Worm (Caenorhabditis elegans) whole organism, L2 larva: ENCODE results near the gene B0035.3.

Experiments used
- C34F6.9 ChIP-seq: fragments of 150-350 bp; optimal IDR thresholded peaks from 2 replicates; lab custom pipeline; 2014; ENCODE audit warnings: missing biosample characterization, missing genetic modification characterization
- F13H6.1 ChIP-seq: sonication (generic microtip); optimal IDR thresholded peaks from 2 replicates; lab custom pipeline; 2016; ENCODE audit warnings: missing genetic modification characterization, missing compliant biosample characterization
- Y55F3AM.14 ChIP-seq: fragments of 200-800 bp; sonication (Bioruptor generic); optimal IDR thresholded peaks from 2 replicates; lab custom pipeline; 2018; ENCODE audit warnings: mild to moderate bottlenecking, missing genetic modification characterization, missing compliant biosample characterization
- alr-1 ChIP-seq: fragments of 150-350 bp; optimal IDR thresholded peaks from 2 replicates; lab custom pipeline; 2014; ENCODE audit warnings: missing biosample characterization, missing genetic modification characterization
- aly-2 ChIP-seq: fragments of 150-350 bp; optimal IDR thresholded peaks from 2 replicates; lab custom pipeline; 2014; ENCODE audit warnings: missing biosample characterization, missing genetic modification characterization
- blmp-1 ChIP-seq: sonication (generic microtip); optimal IDR thresholded peaks from 2 replicates; lab custom pipeline; 2017; ENCODE audit warnings: missing genetic modification characterization, mild to moderate bottlenecking, missing compliant biosample characterization, antibody characterized with exemption, moderate library complexity; ENCODE audit not compliant: insufficient read depth
- ceh-16 ChIP-seq: fragments of 150-350 bp; optimal IDR thresholded peaks from 2 replicates; lab custom pipeline; 2014; ENCODE audit warnings: missing biosample characterization, missing genetic modification characterization
- ceh-82 ChIP-seq: fragments of 150-350 bp; optimal IDR thresholded peaks from 2 replicates; lab custom pipeline; 2014; ENCODE audit warnings: missing biosample characterization, missing genetic modification characterization
- crh-2 ChIP-seq: sonication (generic microtip); optimal IDR thresholded peaks from 2 replicates; lab custom pipeline; 2017; ENCODE audit warnings: missing biosample characterization, missing genetic modification characterization
- egl-27 ChIP-seq: sonication (generic microtip); optimal IDR thresholded peaks from 3 replicates; lab custom pipeline; 2017; ENCODE audit warnings: missing biosample characterization, missing genetic modification reagents, missing genetic modification characterization
- elt-1 ChIP-seq: fragments of 150-350 bp; optimal IDR thresholded peaks from 2 replicates; lab custom pipeline; 2014; ENCODE audit warnings: missing biosample characterization, missing genetic modification characterization
- elt-3 ChIP-seq: sonication (generic microtip); optimal IDR thresholded peaks from 2 replicates; lab custom pipeline; 2017; ENCODE audit warnings: missing biosample characterization, missing genetic modification characterization
- fos-1 ChIP-seq: fragments of 150-350 bp; optimal IDR thresholded peaks from 2 replicates; lab custom pipeline; 2014; ENCODE audit warnings: missing biosample characterization, missing genetic modification characterization
- gmeb-1 ChIP-seq: fragments of 150-350 bp; optimal IDR thresholded peaks from 2 replicates; lab custom pipeline; 2014; ENCODE audit warnings: missing biosample characterization, missing genetic modification characterization
- lin-13 ChIP-seq: fragments of 150-350 bp; optimal IDR thresholded peaks from 2 replicates; lab custom pipeline; 2014; ENCODE audit warnings: missing biosample characterization, missing genetic modification reagents, missing genetic modification characterization
- lsy-2 ChIP-seq, 2 experiments: fragments of 150-350 bp in 1 of 2; sonication (generic microtip) in 1 of 2; optimal IDR thresholded peaks; 2 replicates each; lab custom pipeline; 2014 to 2017; ENCODE audit warnings: missing biosample characterization in 2 of 2, missing genetic modification characterization in 2 of 2
- mab-5 ChIP-seq: fragments of 150-350 bp; optimal IDR thresholded peaks from 2 replicates; lab custom pipeline; 2014; ENCODE audit warnings: missing biosample characterization, missing genetic modification characterization
- mbf-1 ChIP-seq: sonication (generic microtip); optimal IDR thresholded peaks from 2 replicates; lab custom pipeline; 2017; ENCODE audit warnings: missing biosample characterization, missing genetic modification characterization
- mdl-1 ChIP-seq, 2 experiments: fragments of 150-350 bp in 1 of 2; sonication (generic microtip) in 1 of 2; optimal IDR thresholded peaks; 2 replicates each; lab custom pipeline; 2017; ENCODE audit warnings: missing biosample characterization in 2 of 2, missing genetic modification characterization in 2 of 2
- nhr-10 ChIP-seq: sonication (generic microtip); optimal IDR thresholded peaks from 2 replicates; lab custom pipeline; 2017; ENCODE audit warnings: missing biosample characterization, missing genetic modification characterization
- nhr-129 ChIP-seq: fragments of 150-350 bp; optimal IDR thresholded peaks from 2 replicates; lab custom pipeline; 2014; ENCODE audit warnings: missing biosample characterization, missing genetic modification characterization
- nhr-21 ChIP-seq: fragments of 150-350 bp; optimal IDR thresholded peaks from 2 replicates; lab custom pipeline; 2014; ENCODE audit warnings: missing biosample characterization, missing genetic modification characterization
- nhr-237 ChIP-seq: fragments of 150-350 bp; optimal IDR thresholded peaks from 2 replicates; lab custom pipeline; 2014; ENCODE audit warnings: missing biosample characterization, missing genetic modification characterization
- nhr-25 ChIP-seq: fragments of 150-350 bp; sonication (generic microtip); optimal IDR thresholded peaks from 3 replicates; lab custom pipeline; 2014; ENCODE audit warnings: missing biosample characterization, missing genetic modification characterization
- nhr-6 ChIP-seq: fragments of 150-350 bp; optimal IDR thresholded peaks from 2 replicates; lab custom pipeline; 2014; ENCODE audit warnings: missing biosample characterization, missing genetic modification characterization
- nhr-77 ChIP-seq: fragments of 150-350 bp; optimal IDR thresholded peaks from 2 replicates; lab custom pipeline; 2014; ENCODE audit warnings: missing biosample characterization, missing genetic modification characterization
- sem-4 ChIP-seq: fragments of 150-350 bp; optimal IDR thresholded peaks from 2 replicates; lab custom pipeline; 2014; ENCODE audit warnings: missing biosample characterization, missing genetic modification reagents, missing genetic modification characterization
- skn-1 ChIP-seq: sonication (generic microtip); optimal IDR thresholded peaks from 2 replicates; lab custom pipeline; 2017; ENCODE audit warnings: missing biosample characterization, missing genetic modification characterization
- unc-39 ChIP-seq: fragments of 150-350 bp; optimal IDR thresholded peaks from 2 replicates; lab custom pipeline; 2014; ENCODE audit warnings: missing biosample characterization, missing genetic modification characterization
- unc-55 ChIP-seq: fragments of 150-350 bp; sonication (generic microtip); optimal IDR thresholded peaks from 3 replicates; lab custom pipeline; 2014; ENCODE audit warnings: missing biosample characterization, missing genetic modification reagents, missing genetic modification characterization
- unc-62 ChIP-seq: fragments of 150-350 bp; optimal IDR thresholded peaks from 2 replicates; lab custom pipeline; 2014; ENCODE audit warnings: missing biosample characterization, missing genetic modification reagents, missing genetic modification characterization
- zag-1 ChIP-seq: fragments of 150-350 bp; optimal IDR thresholded peaks from 2 replicates; lab custom pipeline; 2014; ENCODE audit warnings: missing biosample characterization, missing genetic modification characterization
- ztf-1 ChIP-seq: fragments of 200-800 bp; sonication (Bioruptor generic); conservative IDR thresholded peaks from 2 replicates; pipeline ENCODE4 v1.3.6; 2022; ENCODE audit warnings: missing genetic modification characterization, missing compliant biosample characterization

The B0035.3 gene

DNA sequence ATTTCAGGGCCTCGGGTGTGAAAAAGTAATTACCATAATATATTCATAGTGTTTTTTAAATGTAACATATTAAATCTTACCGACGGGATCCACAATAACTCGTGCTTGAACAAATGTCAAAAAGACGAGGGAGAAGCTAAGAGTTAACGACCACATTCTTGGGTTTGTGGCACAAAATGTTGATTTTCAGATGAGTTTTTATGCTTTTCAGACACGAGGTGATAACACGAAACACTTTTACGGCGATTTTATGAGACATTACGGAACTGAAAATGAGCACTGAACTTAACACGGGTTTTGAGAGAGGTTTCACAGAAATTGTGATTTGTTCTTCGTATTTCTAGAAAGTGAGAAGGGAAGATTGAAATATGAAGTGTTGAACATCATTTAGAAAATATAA is 8.2 kb downstream of the B0035.3 start, which contains the start of gene B0035.13:
Gene B0035.13, minus strand, starts transcription at position 173 of the 400 bp plus-strand sequence.
- TF ChIP-seq nhr-77 (tag; lab: Kevin White, UChicago) (no peak), fos-1 (tag; lab: Kevin White, UChicago) (peak; percentile 10)
- TF ChIP-seq, all 48 proteins: peak for 1

DNA sequence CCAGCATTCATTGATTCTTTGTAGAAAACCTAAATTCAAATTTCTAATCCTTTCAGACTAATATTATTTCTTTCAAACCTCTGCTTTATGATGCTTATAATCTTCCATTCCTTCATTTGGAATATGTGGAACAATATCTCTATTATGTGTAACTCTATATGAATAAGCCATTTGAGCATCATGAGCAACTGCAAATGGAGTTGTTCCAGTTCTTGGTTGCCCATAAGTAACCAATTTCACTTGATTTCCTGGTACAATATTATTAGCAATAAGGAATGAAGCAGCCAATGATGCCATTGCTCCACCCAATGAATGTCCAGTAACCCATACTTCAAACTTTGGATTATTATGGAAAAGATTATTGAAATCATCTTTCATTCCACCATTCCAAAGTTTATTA is 9.8 kb downstream of the B0035.3 start:
- TF ChIP-seq mbf-1 (tag; lab: Kevin White, UChicago) (no peak), nhr-25 (tag; lab: Kevin White, UChicago) (no peak), elt-3 (no peak), Y55F3AM.14 (GFP tag; lab: Kevin White, UChicago) (no peak), egl-27 (tag; lab: Kevin White, UChicago) (no peak), crh-2 (tag; lab: Kevin White, UChicago) (no peak), alr-1 (no peak), skn-1 (tag; lab: Kevin White, UChicago) (no peak), nhr-21 (tag; lab: Kevin White, UChicago) (no peak), nhr-10 (tag; lab: Kevin White, UChicago) (no peak), ceh-16 (no peak), mab-5 (tag; lab: Kevin White, UChicago) (no peak), unc-39 (tag; lab: Kevin White, UChicago) (no peak), aly-2 (tag; lab: Kevin White, UChicago) (no peak)

DNA sequence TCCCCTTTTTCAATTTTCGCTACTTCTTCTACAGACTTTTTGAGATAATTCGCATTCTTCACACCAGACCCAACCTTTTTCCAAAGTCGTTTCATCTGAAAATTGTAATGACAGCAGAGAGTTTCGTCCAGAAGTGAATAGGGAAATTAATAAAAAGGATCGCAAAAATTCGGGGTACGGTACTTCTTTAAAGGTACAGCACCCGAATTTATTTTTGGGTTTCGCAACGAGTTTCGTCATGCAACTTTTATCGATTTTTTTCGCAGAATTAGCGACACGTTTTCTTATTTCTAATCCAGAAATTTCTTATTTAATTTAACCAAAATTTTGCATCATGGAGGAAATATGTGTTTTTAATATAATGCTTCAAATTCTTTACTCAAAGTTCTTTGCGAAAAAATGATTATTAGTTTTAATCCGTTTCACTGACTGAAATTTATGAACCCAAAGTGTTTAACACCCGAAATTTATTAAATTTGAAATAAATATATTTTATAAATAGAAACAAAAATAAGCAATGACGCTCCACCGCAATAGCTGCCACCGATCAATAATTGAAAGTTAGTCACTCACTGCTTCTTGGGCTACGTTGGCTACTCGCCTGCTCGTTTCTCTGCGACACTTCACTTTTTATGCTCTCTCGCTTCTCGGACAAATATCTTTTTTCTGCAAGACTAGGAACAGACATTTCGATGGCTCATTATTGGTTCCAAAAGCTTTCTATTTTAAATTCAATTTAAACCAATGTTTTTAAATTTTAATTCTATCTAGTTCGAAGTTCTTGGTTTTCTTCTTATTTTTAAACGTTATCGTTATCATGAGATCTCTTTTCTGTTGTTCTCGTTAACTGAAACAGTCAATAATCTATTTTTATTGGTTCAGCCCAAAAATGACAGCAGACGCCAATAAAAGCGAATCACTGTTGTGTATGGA is 16.4 kb downstream of the B0035.3 start, which contains the start of the genes B0035.15 and dnj-1:
Gene B0035.15, minus strand, starts transcription at position 99 of the 933 bp plus-strand sequence.
Gene dnj-1, plus strand, starts transcription at position 883 of the 933 bp plus-strand sequence.
- TF ChIP-seq ceh-16 (no peak), crh-2 (tag; lab: Kevin White, UChicago) (peak; percentile 43), ztf-1 (GFP tag; lab: Robert Waterston, UW) (no peak), mbf-1 (tag; lab: Kevin White, UChicago) (no peak), unc-55 (GFP tag; lab: Kevin White, UChicago) (peak; percentile 80), unc-62 (GFP tag; lab: Kevin White, UChicago) (no peak), ceh-82 (tag; lab: Kevin White, UChicago) (no peak), nhr-10 (tag; lab: Kevin White, UChicago) (no peak), blmp-1 (peak; percentile 51), skn-1 (tag; lab: Kevin White, UChicago) (no peak), mdl-1 (tag; optimal IDR thresholded peaks at IDR 0.05; lab: Kevin White, UChicago) (no peak), nhr-237 (tag; lab: Kevin White, UChicago) (no peak), nhr-129 (tag; lab: Kevin White, UChicago) (peak; percentile 8), F13H6.1 (tag; lab: Kevin White, UChicago) (peak; percentile 19), nhr-25 (tag; lab: Kevin White, UChicago) (no peak), elt-1 (tag; lab: Kevin White, UChicago) (no peak), C34F6.9 (tag; lab: Kevin White, UChicago) (peak; percentile 78), nhr-6 (no peak), zag-1 (tag; lab: Kevin White, UChicago) (no peak), lsy-2 (tag; optimal IDR thresholded peaks at IDR 0.05; lab: Kevin White, UChicago) (peak in 1 of 2 experiments; percentile 52), egl-27 (tag; lab: Kevin White, UChicago) (no peak), sem-4 (no peak), fos-1 (tag; lab: Kevin White, UChicago) (peak; percentile 67), gmeb-1 (tag; lab: Kevin White, UChicago) (peak; percentile 36)

DNA sequence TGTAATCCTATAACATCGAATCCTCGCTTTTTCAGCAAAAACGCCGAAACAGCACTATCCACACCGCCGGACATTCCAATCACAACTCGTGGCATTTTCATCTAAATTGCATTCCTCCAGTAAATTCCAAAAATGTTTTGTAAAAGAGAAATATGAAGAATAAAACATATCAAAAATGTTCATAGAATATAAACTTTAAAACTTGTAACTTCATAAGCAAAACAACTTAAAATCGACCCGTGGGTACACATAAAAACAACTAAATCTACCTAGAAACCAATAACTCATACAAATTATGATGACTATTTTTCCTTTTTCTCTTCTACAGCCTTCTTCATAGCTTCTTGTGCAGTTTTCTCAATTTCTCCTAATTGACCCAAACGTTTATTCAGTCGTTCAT is 18.0 kb downstream of the B0035.3 start, which contains the start of gene mttu-1:
Gene mttu-1, minus strand, starts transcription at position 101 of the 400 bp plus-strand sequence.
- no peak for TF ChIP-seq lin-13 (GFP tag; lab: Kevin White, UChicago)
